Worm (Caenorhabditis elegans) whole organism, L1 larva: ENCODE results near the gene ckk-1.

Experiments used
- ces-1 ChIP-seq: fragments of 150-350 bp; optimal IDR thresholded peaks from 2 replicates; lab custom pipeline; 2014; ENCODE audit warnings: missing biosample characterization, missing genetic modification reagents, missing genetic modification characterization
- fkh-8 ChIP-seq: sonication (generic microtip); optimal IDR thresholded peaks from 2 replicates; lab custom pipeline; 2016; ENCODE audit warnings: mild to moderate bottlenecking, missing genetic modification characterization, missing compliant biosample characterization
- nhr-11 ChIP-seq: fragments of 150-350 bp; optimal IDR thresholded peaks from 2 replicates; lab custom pipeline; 2014; ENCODE audit warnings: missing biosample characterization, missing genetic modification characterization
- snpc-4 ChIP-seq: fragments of 150-350 bp; optimal IDR thresholded peaks from 2 replicates; lab custom pipeline; 2014; ENCODE audit warnings: missing biosample characterization, missing genetic modification characterization
- snu-23 ChIP-seq: sonication (generic microtip); optimal IDR thresholded peaks from 2 replicates; lab custom pipeline; 2016; ENCODE audit warnings: missing genetic modification characterization, missing compliant biosample characterization
- sup-37 ChIP-seq: fragments of 200-800 bp; sonication (Bioruptor generic); optimal IDR thresholded peaks from 2 replicates; lab custom pipeline; 2018; ENCODE audit warnings: mild to moderate bottlenecking, missing genetic modification characterization, missing compliant biosample characterization
- ztf-4 ChIP-seq: fragments of 150-350 bp; optimal IDR thresholded peaks from 2 replicates; lab custom pipeline; 2014; ENCODE audit warnings: missing biosample characterization, missing genetic modification characterization

DNA sequence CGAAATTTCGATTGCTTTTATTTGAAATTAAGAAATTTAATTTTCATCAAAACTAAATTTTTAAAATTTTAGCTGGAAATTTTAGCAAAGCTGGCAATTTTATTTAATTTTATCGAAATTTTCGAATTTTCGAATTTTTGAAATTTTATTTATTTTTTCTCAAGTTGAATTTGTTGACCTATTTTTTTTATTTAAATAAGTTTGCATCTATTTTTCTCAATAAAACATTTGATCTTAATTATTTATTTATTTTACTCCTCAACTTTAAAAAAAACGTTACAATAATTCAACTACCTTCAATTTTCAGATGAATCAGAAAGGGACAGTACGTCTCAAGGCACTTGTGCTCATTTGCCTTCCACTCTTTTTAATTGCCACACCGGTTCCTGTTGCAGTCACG, 10.4 kb upstream of the ckk-1 start, which contains the start of gene daf-4:
- no peak for TF ChIP-seq fkh-8 (tag; lab: Kevin White, UChicago)
- TF ChIP-seq sup-37, result no peak
- no peak for TF ChIP-seq nhr-11
- no peak for TF ChIP-seq snu-23 (GFP tag; lab: Kevin White, UChicago)
- TF ChIP-seq ces-1 (GFP tag; lab: Kevin White, UChicago), result no peak
- TF ChIP-seq ztf-4 (tag; lab: Kevin White, UChicago), result no peak
- no peak for TF ChIP-seq snpc-4
